Worm (Caenorhabditis elegans) whole organism, L2 larva: ENCODE measurements around the gene npr-38.

Source experiments
- C34F6.9 ChIP-seq: fragments of 150-350 bp; optimal IDR thresholded peaks from 2 replicates; lab custom pipeline; 2014; ENCODE audit warnings: missing biosample characterization, missing genetic modification characterization
- R02D3.7 ChIP-seq: fragments of 150-350 bp; optimal IDR thresholded peaks from 2 replicates; lab custom pipeline; 2014; ENCODE audit warnings: missing biosample characterization, missing genetic modification characterization
- Y55F3AM.14 ChIP-seq: fragments of 200-800 bp; sonication (Bioruptor generic); optimal IDR thresholded peaks from 2 replicates; lab custom pipeline; 2018; ENCODE audit warnings: mild to moderate bottlenecking, missing genetic modification characterization, missing compliant biosample characterization
- ZK546.5 ChIP-seq: sonication (generic microtip); optimal IDR thresholded peaks from 2 replicates; lab custom pipeline; 2017; ENCODE audit warnings: missing biosample characterization, missing genetic modification characterization
- alr-1 ChIP-seq: fragments of 150-350 bp; optimal IDR thresholded peaks from 2 replicates; lab custom pipeline; 2014; ENCODE audit warnings: missing biosample characterization, missing genetic modification characterization
- aly-2 ChIP-seq: fragments of 150-350 bp; optimal IDR thresholded peaks from 2 replicates; lab custom pipeline; 2014; ENCODE audit warnings: missing biosample characterization, missing genetic modification characterization
- ama-1 ChIP-seq: fragments of 150-350 bp; optimal IDR thresholded peaks from 2 replicates; lab custom pipeline; 2018; ENCODE audit warnings: inconsistent platforms
- blmp-1 ChIP-seq: sonication (generic microtip); optimal IDR thresholded peaks from 2 replicates; lab custom pipeline; 2017; ENCODE audit warnings: missing genetic modification characterization, mild to moderate bottlenecking, missing compliant biosample characterization, antibody characterized with exemption, moderate library complexity; ENCODE audit not compliant: insufficient read depth
- ceh-16 ChIP-seq: fragments of 150-350 bp; optimal IDR thresholded peaks from 2 replicates; lab custom pipeline; 2014; ENCODE audit warnings: missing biosample characterization, missing genetic modification characterization
- ceh-82 ChIP-seq: fragments of 150-350 bp; optimal IDR thresholded peaks from 2 replicates; lab custom pipeline; 2014; ENCODE audit warnings: missing biosample characterization, missing genetic modification characterization
- crh-2 ChIP-seq: sonication (generic microtip); optimal IDR thresholded peaks from 2 replicates; lab custom pipeline; 2017; ENCODE audit warnings: missing biosample characterization, missing genetic modification characterization
- dmd-4 ChIP-seq: sonication (generic microtip); optimal IDR thresholded peaks from 2 replicates; lab custom pipeline; 2017; ENCODE audit warnings: missing biosample characterization, missing genetic modification characterization
- elt-1 ChIP-seq: fragments of 150-350 bp; optimal IDR thresholded peaks from 2 replicates; lab custom pipeline; 2014; ENCODE audit warnings: missing biosample characterization, missing genetic modification characterization
- elt-3 ChIP-seq: sonication (generic microtip); optimal IDR thresholded peaks from 2 replicates; lab custom pipeline; 2017; ENCODE audit warnings: missing biosample characterization, missing genetic modification characterization
- fos-1 ChIP-seq: fragments of 150-350 bp; optimal IDR thresholded peaks from 2 replicates; lab custom pipeline; 2014; ENCODE audit warnings: missing biosample characterization, missing genetic modification characterization
- lin-11 ChIP-seq: fragments of 150-350 bp; sonication (generic microtip); optimal IDR thresholded peaks from 2 replicates; lab custom pipeline; 2014; ENCODE audit warnings: missing biosample characterization, missing genetic modification characterization, inconsistent platforms, mixed read lengths
- lin-13 ChIP-seq: fragments of 150-350 bp; optimal IDR thresholded peaks from 2 replicates; lab custom pipeline; 2014; ENCODE audit warnings: missing biosample characterization, missing genetic modification reagents, missing genetic modification characterization
- lin-39 ChIP-seq: fragments of 150-350 bp; optimal IDR thresholded peaks from 2 replicates; lab custom pipeline; 2014; ENCODE audit warnings: missing biosample characterization, missing genetic modification reagents, missing genetic modification characterization
- lsy-2 ChIP-seq, 2 experiments: fragments of 150-350 bp in 1 of 2; sonication (generic microtip) in 1 of 2; optimal IDR thresholded peaks; 2 replicates each; lab custom pipeline; 2014 to 2017; ENCODE audit warnings: missing biosample characterization in 2 of 2, missing genetic modification characterization in 2 of 2
- mab-5 ChIP-seq: fragments of 150-350 bp; optimal IDR thresholded peaks from 2 replicates; lab custom pipeline; 2014; ENCODE audit warnings: missing biosample characterization, missing genetic modification characterization
- mbf-1 ChIP-seq: sonication (generic microtip); optimal IDR thresholded peaks from 2 replicates; lab custom pipeline; 2017; ENCODE audit warnings: missing biosample characterization, missing genetic modification characterization
- mdl-1 ChIP-seq, 2 experiments: fragments of 150-350 bp in 1 of 2; sonication (generic microtip) in 1 of 2; optimal IDR thresholded peaks; 2 replicates each; lab custom pipeline; 2017; ENCODE audit warnings: missing biosample characterization in 2 of 2, missing genetic modification characterization in 2 of 2
- nhr-10 ChIP-seq: sonication (generic microtip); optimal IDR thresholded peaks from 2 replicates; lab custom pipeline; 2017; ENCODE audit warnings: missing biosample characterization, missing genetic modification characterization
- nhr-11 ChIP-seq: fragments of 150-350 bp; optimal IDR thresholded peaks from 2 replicates; lab custom pipeline; 2014; ENCODE audit warnings: missing biosample characterization, missing genetic modification characterization
- nhr-12 ChIP-seq: fragments of 150-350 bp; optimal IDR thresholded peaks from 2 replicates; lab custom pipeline; 2014; ENCODE audit warnings: missing biosample characterization, missing genetic modification characterization
- nhr-21 ChIP-seq: fragments of 150-350 bp; optimal IDR thresholded peaks from 2 replicates; lab custom pipeline; 2014; ENCODE audit warnings: missing biosample characterization, missing genetic modification characterization
- nhr-23 ChIP-seq: fragments of 150-350 bp; optimal IDR thresholded peaks from 2 replicates; lab custom pipeline; 2014; ENCODE audit warnings: missing biosample characterization, missing genetic modification reagents, missing genetic modification characterization
- nhr-237 ChIP-seq: fragments of 150-350 bp; optimal IDR thresholded peaks from 2 replicates; lab custom pipeline; 2014; ENCODE audit warnings: missing biosample characterization, missing genetic modification characterization
- nhr-25 ChIP-seq: fragments of 150-350 bp; sonication (generic microtip); optimal IDR thresholded peaks from 3 replicates; lab custom pipeline; 2014; ENCODE audit warnings: missing biosample characterization, missing genetic modification characterization
- nhr-6 ChIP-seq: fragments of 150-350 bp; optimal IDR thresholded peaks from 2 replicates; lab custom pipeline; 2014; ENCODE audit warnings: missing biosample characterization, missing genetic modification characterization
- nhr-77 ChIP-seq: fragments of 150-350 bp; optimal IDR thresholded peaks from 2 replicates; lab custom pipeline; 2014; ENCODE audit warnings: missing biosample characterization, missing genetic modification characterization
- peb-1 ChIP-seq: fragments of 150-350 bp; optimal IDR thresholded peaks from 2 replicates; lab custom pipeline; 2014; ENCODE audit warnings: missing biosample characterization, missing genetic modification characterization
- sem-4 ChIP-seq: fragments of 150-350 bp; optimal IDR thresholded peaks from 2 replicates; lab custom pipeline; 2014; ENCODE audit warnings: missing biosample characterization, missing genetic modification reagents, missing genetic modification characterization
- skn-1 ChIP-seq: sonication (generic microtip); optimal IDR thresholded peaks from 2 replicates; lab custom pipeline; 2017; ENCODE audit warnings: missing biosample characterization, missing genetic modification characterization
- sma-3 ChIP-seq: sonication (generic microtip); optimal IDR thresholded peaks from 2 replicates; lab custom pipeline; 2016; ENCODE audit warnings: missing genetic modification reagents, missing genetic modification characterization, missing compliant biosample characterization
- sma-9 ChIP-seq, 2 experiments: fragments of 150-350 bp in 1 of 2; sonication (generic microtip) in 1 of 2; optimal IDR thresholded peaks; 2 replicates each; lab custom pipeline; 2014 to 2016; ENCODE audit warnings: missing genetic modification characterization in 2 of 2, mild to moderate bottlenecking in 1 of 2, missing biosample characterization in 1 of 2, missing compliant biosample characterization in 1 of 2, missing genetic modification reagents in 1 of 2, moderate library complexity in 1 of 2
- snpc-4 ChIP-seq: fragments of 150-350 bp; optimal IDR thresholded peaks from 2 replicates; lab custom pipeline; 2014; ENCODE audit warnings: missing biosample characterization, missing genetic modification characterization
- unc-39 ChIP-seq: fragments of 150-350 bp; optimal IDR thresholded peaks from 2 replicates; lab custom pipeline; 2014; ENCODE audit warnings: missing biosample characterization, missing genetic modification characterization
- unc-55 ChIP-seq: fragments of 150-350 bp; sonication (generic microtip); optimal IDR thresholded peaks from 3 replicates; lab custom pipeline; 2014; ENCODE audit warnings: missing biosample characterization, missing genetic modification reagents, missing genetic modification characterization
- unc-62 ChIP-seq: fragments of 150-350 bp; optimal IDR thresholded peaks from 2 replicates; lab custom pipeline; 2014; ENCODE audit warnings: missing biosample characterization, missing genetic modification reagents, missing genetic modification characterization
- zag-1 ChIP-seq: fragments of 150-350 bp; optimal IDR thresholded peaks from 2 replicates; lab custom pipeline; 2014; ENCODE audit warnings: missing biosample characterization, missing genetic modification characterization
- ztf-1 ChIP-seq: fragments of 200-800 bp; sonication (Bioruptor generic); conservative IDR thresholded peaks from 2 replicates; pipeline ENCODE4 v1.3.6; 2022; ENCODE audit warnings: missing genetic modification characterization, missing compliant biosample characterization
- ztf-11 ChIP-seq: sonication (generic microtip); optimal IDR thresholded peaks from 2 replicates; lab custom pipeline; 2017; ENCODE audit warnings: missing biosample characterization, missing genetic modification characterization
- ztf-4 ChIP-seq: fragments of 150-350 bp; optimal IDR thresholded peaks from 2 replicates; lab custom pipeline; 2014; ENCODE audit warnings: missing biosample characterization, missing genetic modification characterization

Gene npr-38

DNA sequence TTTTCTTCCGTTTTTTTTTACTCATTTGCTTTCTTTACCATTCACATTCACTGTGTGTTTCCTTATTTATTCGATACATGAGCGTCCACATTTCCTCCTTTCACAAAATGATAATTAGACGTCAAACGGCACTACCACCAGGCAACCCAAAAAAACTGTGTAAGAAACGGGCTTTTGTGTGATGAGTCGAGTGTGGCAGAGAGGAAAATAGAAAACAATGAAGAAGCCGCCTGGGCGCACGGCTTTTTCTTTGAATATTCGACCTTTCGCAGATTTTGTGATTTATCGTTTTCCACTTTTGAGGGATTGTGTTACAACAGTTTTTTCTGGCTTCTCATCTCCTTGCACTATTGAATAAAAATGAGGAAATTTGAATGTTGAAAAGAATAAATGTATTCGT lies 33.2 kb upstream of the npr-38 start:
- TF ChIP-seq aly-2 (tag; lab: Kevin White, UChicago) (no peak), lin-11 (no peak), nhr-11 (tag; lab: Kevin White, UChicago) (no peak), peb-1 (no peak), nhr-25 (tag; lab: Kevin White, UChicago) (peak; percentile 52), mdl-1 (tag; optimal IDR thresholded peaks at IDR 0.05; lab: Kevin White, UChicago) (no peak), sem-4 (no peak)

ce11 chrX:6279625-6280024 lies 31.9 kb upstream of the npr-38 start, which contains the start of gene col-166:
col-166 (plus strand) TSS chrX:6280016.
- no peak for TF ChIP-seq nhr-12 (tag; lab: Kevin White, UChicago)
- TF ChIP-seq zag-1, result no peak
- peak; percentile 30 for TF ChIP-seq blmp-1 (tag; lab: Kevin White, UChicago)
- peak; percentile 60 for TF ChIP-seq nhr-25 (tag; lab: Kevin White, UChicago)
- TF ChIP-seq lin-13 (GFP tag; lab: Kevin White, UChicago), result peak; percentile 17
- peak; percentile 38 for TF ChIP-seq sma-9 (GFP tag; optimal IDR thresholded peaks at IDR 0.05; lab: Kevin White, UChicago)
- TF ChIP-seq sma-9 (tag; optimal IDR thresholded peaks at IDR 0.05; lab: Kevin White, UChicago), result no peak
- peak; percentile 94 for TF ChIP-seq ama-1 (lab: Kevin White, UChicago)
- peak; percentile 16 for TF ChIP-seq crh-2 (tag; lab: Kevin White, UChicago)
- peak; percentile 59 for TF ChIP-seq sma-3

ce11 chrX:6280998-6281397 lies 30.5 kb upstream of the npr-38 start:
- TF ChIP-seq lin-11 (no peak), C34F6.9 (no peak), nhr-11 (tag; lab: Kevin White, UChicago) (no peak), ztf-11 (tag; lab: Kevin White, UChicago) (no peak), mab-5 (tag; lab: Kevin White, UChicago) (no peak), R02D3.7 (tag; lab: Kevin White, UChicago) (no peak), blmp-1 (tag; lab: Kevin White, UChicago) (peak; percentile 16), ztf-1 (GFP tag; lab: Robert Waterston, UW) (no peak), unc-55 (GFP tag; lab: Kevin White, UChicago) (no peak), skn-1 (tag; lab: Kevin White, UChicago) (no peak), Y55F3AM.14 (GFP tag; lab: Kevin White, UChicago) (no peak), nhr-77 (no peak), alr-1 (tag; lab: Kevin White, UChicago) (no peak), ceh-82 (tag; lab: Kevin White, UChicago) (no peak), nhr-25 (tag; lab: Kevin White, UChicago) (peak; percentile 79), elt-3 (tag; lab: Kevin White, UChicago) (no peak), sma-9 (GFP tag; optimal IDR thresholded peaks at IDR 0.05; lab: Kevin White, UChicago) (peak; percentile 3), sma-9 (tag; optimal IDR thresholded peaks at IDR 0.05; lab: Kevin White, UChicago) (no peak), sma-3 (peak; percentile 38), ztf-4 (tag; lab: Kevin White, UChicago) (no peak), mbf-1 (no peak), zag-1 (no peak), crh-2 (tag; lab: Kevin White, UChicago) (peak; percentile 45), ceh-16 (no peak), lin-39 (no peak), sem-4 (no peak), unc-39 (tag; lab: Kevin White, UChicago) (no peak), ZK546.5 (tag; lab: Kevin White, UChicago) (no peak), unc-62 (GFP tag; lab: Kevin White, UChicago) (no peak), lsy-2 (tag; optimal IDR thresholded peaks at IDR 0.05; lab: Kevin White, UChicago) (no peak), nhr-237 (no peak), snpc-4 (tag; lab: Kevin White, UChicago) (no peak), dmd-4 (tag; lab: Kevin White, UChicago) (no peak), nhr-23 (tag; lab: Kevin White, UChicago) (no peak), lin-13 (GFP tag; lab: Kevin White, UChicago) (peak; percentile 8), peb-1 (no peak), fos-1 (tag; lab: Kevin White, UChicago) (no peak), aly-2 (tag; lab: Kevin White, UChicago) (no peak), nhr-10 (tag; lab: Kevin White, UChicago) (no peak), nhr-6 (tag; lab: Kevin White, UChicago) (peak; percentile 57), mdl-1 (tag; optimal IDR thresholded peaks at IDR 0.05; lab: Kevin White, UChicago) (no peak), nhr-12 (tag; lab: Kevin White, UChicago) (no peak), ama-1 (lab: Kevin White, UChicago) (peak; percentile 60), elt-1 (no peak), nhr-21 (tag; lab: Kevin White, UChicago) (no peak)
- TF ChIP-seq, all 48 proteins: peak for 8
